Fruit fly (Drosophila melanogaster) whole organism, prepupa: ENCODE measurements around the gene HP5.

Source experiments
- CG10669 ChIP-seq: fragments of 200-800 bp; sonication (Bioruptor generic); optimal IDR thresholded peaks from 3 replicates; lab custom pipeline; 2018; ENCODE audit warnings: missing biosample characterization, mild to moderate bottlenecking, missing genetic modification characterization, moderate library complexity
- CG11294 ChIP-seq: fragments of 200-800 bp; sonication (Bioruptor generic); IDR thresholded peaks from 2 replicates; pipeline ENCODE4 v1.3.6; 2022; ENCODE audit warnings: missing biosample characterization, missing genetic modification characterization
- CG11762 ChIP-seq: fragments of 200-800 bp; sonication (Bioruptor generic); optimal IDR thresholded peaks from 3 replicates; lab custom pipeline; 2016; ENCODE audit warnings: missing biosample characterization, missing genetic modification characterization; ENCODE audit not compliant: insufficient read depth
- CG11902 ChIP-seq: fragments of 200-800 bp; sonication (Bioruptor generic); optimal IDR thresholded peaks from 3 replicates; lab custom pipeline; 2016; ENCODE audit warnings: missing biosample characterization, missing genetic modification characterization
- CG15336 ChIP-seq: fragments of 200-800 bp; sonication (Bioruptor generic); IDR thresholded peaks from 2 replicates; pipeline ENCODE4 v1.3.6; 2022; ENCODE audit warnings: missing biosample characterization, missing genetic modification characterization
- CG1621 ChIP-seq: fragments of 200-800 bp; sonication (Bioruptor generic); optimal IDR thresholded peaks from 3 replicates; lab custom pipeline; 2018; ENCODE audit warnings: missing biosample characterization, mild to moderate bottlenecking, missing genetic modification characterization
- CG16779 ChIP-seq: fragments of 200-800 bp; sonication (Bioruptor generic); optimal IDR thresholded peaks from 3 replicates; lab custom pipeline; 2017; ENCODE audit warnings: missing biosample characterization, mild to moderate bottlenecking, missing genetic modification characterization
- CG3032 ChIP-seq: fragments of 200-800 bp; optimal IDR thresholded peaks from 2 replicates; lab custom pipeline; 2019; ENCODE audit warnings: missing biosample characterization, mild to moderate bottlenecking, missing genetic modification characterization, moderate library complexity
- CG31627 ChIP-seq: fragments of 200-800 bp; sonication (Bioruptor generic); optimal IDR thresholded peaks from 3 replicates; lab custom pipeline; 2016; ENCODE audit warnings: missing biosample characterization, missing genetic modification characterization
- CG32006 ChIP-seq: fragments of 200-800 bp; sonication (Bioruptor generic); optimal IDR thresholded peaks from 3 replicates; lab custom pipeline; 2017; ENCODE audit warnings: missing biosample characterization, mild to moderate bottlenecking, missing genetic modification characterization
- CG34406 ChIP-seq: fragments of 200-800 bp; sonication (Bioruptor generic); optimal IDR thresholded peaks from 3 replicates; lab custom pipeline; 2016; ENCODE audit warnings: missing biosample characterization, missing genetic modification characterization
- CG4318 ChIP-seq: fragments of 200-800 bp; sonication (Bioruptor generic); optimal IDR thresholded peaks from 3 replicates; lab custom pipeline; 2017; ENCODE audit warnings: missing biosample characterization, mild to moderate bottlenecking, missing genetic modification characterization
- CG6163 ChIP-seq: fragments of 200-800 bp; sonication (Bioruptor generic); IDR thresholded peaks from 3 replicates; pipeline ENCODE4 v1.3.6; 2022; ENCODE audit warnings: missing biosample characterization, missing genetic modification characterization
- CG6276 ChIP-seq: fragments of 200-800 bp; sonication (Bioruptor generic); optimal IDR thresholded peaks from 2 replicates; lab custom pipeline; 2017; ENCODE audit warnings: missing biosample characterization, mild to moderate bottlenecking, missing genetic modification characterization
- CG6854 ChIP-seq: fragments of 200-800 bp; sonication (Bioruptor generic); optimal IDR thresholded peaks from 2 replicates; lab custom pipeline; 2017; ENCODE audit warnings: missing biosample characterization, mild to moderate bottlenecking, missing genetic modification characterization
- CG7368 ChIP-seq: fragments of 200-800 bp; sonication (Bioruptor generic); optimal IDR thresholded peaks from 3 replicates; lab custom pipeline; 2016; ENCODE audit warnings: missing biosample characterization, missing genetic modification characterization
- CG8119 ChIP-seq: fragments of 200-800 bp; sonication (Bioruptor generic); IDR thresholded peaks from 3 replicates; pipeline ENCODE4 v1.3.6; 2022; ENCODE audit warnings: missing biosample characterization, missing genetic modification characterization
- CG8319 ChIP-seq: fragments of 200-800 bp; sonication (Bioruptor generic); optimal IDR thresholded peaks from 3 replicates; lab custom pipeline; 2016; ENCODE audit warnings: missing biosample characterization, missing genetic modification characterization
- CG8632 ChIP-seq: fragments of 200-800 bp; sonication (Bioruptor generic); optimal IDR thresholded peaks from 3 replicates; lab custom pipeline; 2016; ENCODE audit warnings: missing biosample characterization, missing genetic modification characterization
- CG9139 ChIP-seq: fragments of 200-800 bp; sonication (Bioruptor generic); optimal IDR thresholded peaks from 3 replicates; lab custom pipeline; 2017; ENCODE audit warnings: missing biosample characterization, mild to moderate bottlenecking, missing genetic modification characterization
- Eip75B ChIP-seq: fragments of 200-800 bp; sonication (Bioruptor generic); optimal IDR thresholded peaks from 3 replicates; lab custom pipeline; 2016; ENCODE audit warnings: missing biosample characterization, missing genetic modification characterization
- Eip78C ChIP-seq: fragments of 200-800 bp; sonication (Bioruptor generic); peaks from one replicate; lab custom pipeline; 2016; ENCODE audit warnings: missing biosample characterization, missing genetic modification characterization
- Eip93F ChIP-seq: fragments of 200-800 bp; sonication (Bioruptor generic); optimal IDR thresholded peaks from 2 replicates; lab custom pipeline; 2016; ENCODE audit warnings: missing biosample characterization, mild to moderate bottlenecking, missing genetic modification characterization
- Ets21C ChIP-seq: fragments of 200-800 bp; sonication (Bioruptor generic); optimal IDR thresholded peaks from 3 replicates; lab custom pipeline; 2016; ENCODE audit warnings: missing biosample characterization, missing genetic modification characterization
- Ets96B ChIP-seq: fragments of 200-800 bp; optimal IDR thresholded peaks from 2 replicates; lab custom pipeline; 2019; ENCODE audit warnings: missing biosample characterization, mild to moderate bottlenecking, missing genetic modification characterization, moderate library complexity
- Gug ChIP-seq: fragments of 200-800 bp; sonication (Bioruptor generic); IDR thresholded peaks from 2 replicates; pipeline ENCODE4 v1.3.6; 2022; ENCODE audit warnings: missing biosample characterization, missing genetic modification characterization
- Hr38 ChIP-seq: sonication (Bioruptor generic); optimal IDR thresholded peaks from 2 replicates; lab custom pipeline; 2016; ENCODE audit warnings: missing biosample characterization, missing genetic modification characterization
- Hr39 ChIP-seq: fragments of 200-800 bp; sonication (Bioruptor generic); optimal IDR thresholded peaks from 2 replicates; lab custom pipeline; 2016; ENCODE audit warnings: missing biosample characterization, missing genetic modification characterization
- Hr4 ChIP-seq: fragments of 200-800 bp; sonication (Bioruptor generic); optimal IDR thresholded peaks from 3 replicates; lab custom pipeline; 2016; ENCODE audit warnings: missing biosample characterization, missing genetic modification characterization
- Lpt ChIP-seq: fragments of 200-800 bp; sonication (Bioruptor generic); optimal IDR thresholded peaks from 3 replicates; lab custom pipeline; 2016; ENCODE audit warnings: missing biosample characterization, missing genetic modification characterization
- Met ChIP-seq: fragments of 200-800 bp; sonication (Bioruptor generic); optimal IDR thresholded peaks from 3 replicates; lab custom pipeline; 2016; ENCODE audit warnings: missing biosample characterization, missing genetic modification characterization
- OdsH ChIP-seq: fragments of 200-800 bp; sonication (Bioruptor generic); optimal IDR thresholded peaks from 3 replicates; lab custom pipeline; 2016; ENCODE audit warnings: missing biosample characterization, missing genetic modification characterization
- Smox ChIP-seq: fragments of 200-800 bp; sonication (Bioruptor generic); optimal IDR thresholded peaks from 3 replicates; lab custom pipeline; 2016; ENCODE audit warnings: missing biosample characterization, missing genetic modification characterization
- Sox102F ChIP-seq: fragments of 200-800 bp; sonication (Bioruptor generic); optimal IDR thresholded peaks from 2 replicates; lab custom pipeline; 2016; ENCODE audit warnings: missing biosample characterization, mild to moderate bottlenecking, missing genetic modification characterization
- Sox14 ChIP-seq: fragments of 200-800 bp; sonication (Bioruptor generic); optimal IDR thresholded peaks from 3 replicates; lab custom pipeline; 2016; ENCODE audit warnings: missing biosample characterization, missing genetic modification characterization
- Sox15 ChIP-seq: fragments of 200-800 bp; sonication (Bioruptor generic); optimal IDR thresholded peaks from 3 replicates; lab custom pipeline; 2016; ENCODE audit warnings: missing biosample characterization, missing genetic modification characterization
- achi ChIP-seq: fragments of 200-800 bp; sonication (Bioruptor generic); optimal IDR thresholded peaks from 3 replicates; lab custom pipeline; 2016; ENCODE audit warnings: missing biosample characterization, missing genetic modification characterization
- acj6 ChIP-seq: fragments of 200-800 bp; sonication (Bioruptor generic); optimal IDR thresholded peaks from 3 replicates; lab custom pipeline; 2016; ENCODE audit warnings: missing biosample characterization, missing genetic modification characterization
- cyc ChIP-seq: fragments of 200-800 bp; sonication (Bioruptor generic); optimal IDR thresholded peaks from 3 replicates; lab custom pipeline; 2016; ENCODE audit warnings: missing biosample characterization, missing genetic modification characterization
- dac ChIP-seq: fragments of 200-800 bp; sonication (Bioruptor generic); optimal IDR thresholded peaks from 2 replicates; lab custom pipeline; 2017; ENCODE audit warnings: missing biosample characterization, mild to moderate bottlenecking, missing genetic modification characterization
- dsx ChIP-seq: fragments of 200-800 bp; optimal IDR thresholded peaks from 3 replicates; lab custom pipeline; 2019; ENCODE audit warnings: missing biosample characterization, mild to moderate bottlenecking, missing genetic modification characterization, moderate library complexity; ENCODE audit not compliant: poor library complexity, severe bottlenecking
- esn ChIP-seq: fragments of 200-800 bp; sonication (Bioruptor generic); optimal IDR thresholded peaks from 2 replicates; lab custom pipeline; 2016; ENCODE audit warnings: missing biosample characterization, mild to moderate bottlenecking, missing genetic modification characterization, moderate library complexity
- fd59A ChIP-seq: fragments of 200-800 bp; sonication (Bioruptor generic); optimal IDR thresholded peaks from 2 replicates; lab custom pipeline; 2017; ENCODE audit warnings: missing biosample characterization, mild to moderate bottlenecking, missing genetic modification characterization, missing genetic modification reagents
- fd85E ChIP-seq: fragments of 200-800 bp; sonication (Bioruptor generic); optimal IDR thresholded peaks from 3 replicates; lab custom pipeline; 2016; ENCODE audit warnings: missing biosample characterization, missing genetic modification characterization
- fkh ChIP-seq: fragments of 200-800 bp; sonication (Bioruptor generic); optimal IDR thresholded peaks from 3 replicates; lab custom pipeline; 2017; ENCODE audit warnings: missing biosample characterization, mild to moderate bottlenecking, missing genetic modification characterization, moderate library complexity
- lz ChIP-seq: fragments of 200-800 bp; sonication (Bioruptor generic); optimal IDR thresholded peaks from 3 replicates; lab custom pipeline; 2016; ENCODE audit warnings: missing biosample characterization, missing genetic modification characterization
- net ChIP-seq: fragments of 200-800 bp; sonication (Bioruptor generic); optimal IDR thresholded peaks from 3 replicates; lab custom pipeline; 2016; ENCODE audit warnings: missing biosample characterization, missing genetic modification characterization
- pdm3 ChIP-seq: fragments of 200-800 bp; sonication (Bioruptor generic); optimal IDR thresholded peaks from 3 replicates; lab custom pipeline; 2016; ENCODE audit warnings: missing biosample characterization, missing genetic modification characterization
- salr ChIP-seq, 2 experiments: fragments of 200-800 bp; sonication (Bioruptor generic); optimal IDR thresholded peaks; 3 replicates each; lab custom pipeline; 2016 to 2018; ENCODE audit warnings: missing biosample characterization in 2 of 2, missing genetic modification characterization in 2 of 2, mild to moderate bottlenecking in 1 of 2
- topi ChIP-seq: fragments of 200-800 bp; sonication (Bioruptor generic); optimal IDR thresholded peaks from 3 replicates; lab custom pipeline; 2016; ENCODE audit warnings: missing biosample characterization, missing genetic modification characterization
- vri ChIP-seq: fragments of 200-800 bp; sonication (Bioruptor generic); optimal IDR thresholded peaks from 3 replicates; lab custom pipeline; 2016; ENCODE audit warnings: missing biosample characterization, mild to moderate bottlenecking, missing genetic modification characterization

Gene HP5

DNA sequence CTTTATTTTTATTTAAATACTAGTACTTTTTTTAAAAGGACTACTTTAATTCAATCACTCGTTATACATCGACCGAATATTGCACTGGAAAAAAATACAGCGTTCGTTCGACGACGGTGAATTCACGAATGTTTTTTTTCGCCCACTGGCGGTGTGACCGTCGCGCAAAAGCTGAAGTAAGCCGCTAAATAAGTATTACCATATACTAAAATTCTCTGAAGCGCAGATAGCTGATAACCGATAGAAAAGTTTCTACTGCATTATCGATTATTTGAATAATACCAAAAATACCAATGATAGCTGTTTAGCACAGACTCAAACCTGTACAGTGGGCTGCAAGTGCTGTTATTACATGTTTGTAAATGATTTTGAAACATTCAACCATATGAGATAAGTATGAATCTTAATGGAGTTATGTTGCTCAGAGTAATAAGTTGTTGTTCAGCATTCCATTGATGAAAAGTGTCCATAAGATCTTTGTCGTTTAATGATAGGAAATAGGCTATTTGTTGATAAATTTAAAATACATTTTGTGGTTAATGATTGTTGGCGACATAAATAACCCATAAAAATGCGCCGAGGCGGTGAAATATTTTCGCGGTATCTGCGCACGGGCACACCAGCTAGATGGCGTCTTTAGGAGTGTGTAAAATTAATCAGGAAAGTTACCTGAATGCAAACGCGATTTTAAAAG, at the start of gene HP5, which contains the start of gene Evi5:
HP5 (plus strand) TSS at position 598 of the 694 bp plus-strand sequence.
Evi5 (minus strand) TSS at position 198 of the 694 bp plus-strand sequence.
- TF ChIP-seq fd59A (GFP tag; lab: Kevin White, UChicago) (no peak), Sox102F (GFP tag; lab: Kevin White, UChicago) (peak; percentile 7), Gug (GFP tag; lab: Robert Waterston, UW) (peak; percentile 47), CG34406 (GFP tag; lab: Kevin White, UChicago) (no peak), Hr39 (GFP tag; lab: Kevin White, UChicago) (peak; percentile 48), lz (GFP tag; lab: Kevin White, UChicago) (peak; percentile 78), Ets96B (tag; lab: Kevin White, UChicago) (no peak), Eip75B (GFP tag; lab: Kevin White, UChicago) (no peak), CG10669 (GFP tag; lab: Kevin White, UChicago) (peak; percentile 22), CG31627 (GFP tag; lab: Kevin White, UChicago) (peak; percentile 55), CG8119 (GFP tag; lab: Robert Waterston, UW) (no peak), salr (GFP tag; optimal IDR thresholded peaks at IDR 0.05; lab: Kevin White, UChicago) (peak in 1 of 2 experiments; percentile 11), CG3032 (tag; lab: Kevin White, UChicago) (peak; percentile 6), dac (peak; percentile 22), Hr38 (GFP tag; lab: Kevin White, UChicago) (no peak), Met (GFP tag; lab: Kevin White, UChicago) (peak; percentile 51), pdm3 (GFP tag; lab: Kevin White, UChicago) (no peak), fd85E (no peak), Sox15 (peak; percentile 13), CG8319 (no peak), CG9139 (GFP tag; lab: Kevin White, UChicago) (no peak), CG16779 (no peak), vri (GFP tag; lab: Kevin White, UChicago) (peak; percentile 13), OdsH (GFP tag; lab: Kevin White, UChicago) (peak; percentile 28), CG8632 (GFP tag; lab: Kevin White, UChicago) (no peak), CG32006 (GFP tag; lab: Kevin White, UChicago) (no peak), acj6 (GFP tag; lab: Kevin White, UChicago) (peak; percentile 71), CG4318 (peak; percentile 22), cyc (GFP tag; lab: Kevin White, UChicago) (peak; percentile 34), CG6854 (GFP tag; lab: Kevin White, UChicago) (peak; percentile 25), CG15336 (GFP tag; lab: Robert Waterston, UW) (peak; percentile 10; the same call in 1 of the 2 replicates), fkh (GFP tag; lab: Kevin White, UChicago) (no peak), Eip78C (GFP tag; lab: Kevin White, UChicago) (peak; percentile 76), CG1621 (tag; lab: Kevin White, UChicago) (peak; percentile 99), topi (GFP tag; lab: Kevin White, UChicago) (peak; percentile 34), esn (peak; percentile 6), Ets21C (GFP tag; lab: Kevin White, UChicago) (peak; percentile 29), Lpt (GFP tag; lab: Kevin White, UChicago) (no peak), Smox (GFP tag; lab: Kevin White, UChicago) (no peak), CG7368 (no peak), dsx (GFP tag; lab: Kevin White, UChicago) (peak; percentile 47), net (GFP tag; lab: Kevin White, UChicago) (no peak), Hr4 (GFP tag; lab: Kevin White, UChicago) (peak; percentile 48), CG11294 (GFP tag; lab: Robert Waterston, UW) (peak; percentile 55; the same call in 1 of the 2 replicates), Sox14 (peak; percentile 17), Eip93F (GFP tag; lab: Kevin White, UChicago) (peak; percentile 27), CG11762 (GFP tag; lab: Kevin White, UChicago) (no peak), CG6163 (0 out of 3 replicates have a peak, but pooled peaks have one; percentile 11), CG6276 (no peak), achi (no peak), CG11902 (GFP tag; lab: Kevin White, UChicago) (peak; percentile 9)
